Worm (Caenorhabditis elegans) whole organism, L4/young adult: Measurements from ENCODE around the gene acc-3.
A peak's percentile ranks its signal among the peaks of the same experiment; 100 is the strongest.

Experiments
- W03F9.2 ChIP-seq: fragments of 150-350 bp; optimal IDR thresholded peaks from 2 replicates; lab custom pipeline; 2014; ENCODE audit warnings: missing biosample characterization, missing genetic modification characterization
- dao-5 ChIP-seq: sonication (generic microtip); optimal IDR thresholded peaks from 2 replicates; lab custom pipeline; 2016; ENCODE audit warnings: missing genotype, missing genetic modification characterization, moderate library complexity, missing compliant biosample characterization
- him-1 ChIP-seq: sonication (generic microtip); optimal IDR thresholded peaks from 2 replicates; lab custom pipeline; 2016; ENCODE audit warnings: missing genotype, missing genetic modification reagents, missing genetic modification characterization, missing compliant biosample characterization

acc-3 gene

ce11 chrX:4706755-4707226 is 20.5 kb downstream of the acc-3 start, which contains the start of gene dhhc-10:
Gene dhhc-10, plus strand, starts transcription at chrX:4707176.
- TF ChIP-seq W03F9.2 (peak; percentile 11), him-1 (tag; lab: Kevin White, UChicago) (no peak)

DNA sequence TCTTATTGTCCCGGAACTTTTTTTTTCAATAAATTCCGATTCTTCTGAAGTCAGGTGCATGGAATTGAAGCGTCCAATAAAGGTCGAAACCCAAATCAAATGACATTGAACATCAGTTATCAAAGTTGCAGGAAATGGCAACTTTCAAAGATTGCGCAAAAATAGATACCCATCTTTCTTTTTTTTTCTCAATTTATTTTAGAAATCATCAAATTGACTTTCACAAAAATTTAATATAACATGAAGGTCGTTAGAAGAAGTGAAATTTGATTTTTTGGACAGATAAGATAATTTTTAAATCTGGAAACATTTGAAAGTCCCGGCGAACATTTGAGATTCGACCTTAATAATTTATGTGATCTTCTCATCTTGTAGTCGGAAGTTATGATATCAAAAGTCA is 21.6 kb downstream of the acc-3 start:
- TF ChIP-seq W03F9.2 = no peak
- TF ChIP-seq dao-5 = no peak
- TF ChIP-seq him-1 (tag; lab: Kevin White, UChicago) = no peak

DNA sequence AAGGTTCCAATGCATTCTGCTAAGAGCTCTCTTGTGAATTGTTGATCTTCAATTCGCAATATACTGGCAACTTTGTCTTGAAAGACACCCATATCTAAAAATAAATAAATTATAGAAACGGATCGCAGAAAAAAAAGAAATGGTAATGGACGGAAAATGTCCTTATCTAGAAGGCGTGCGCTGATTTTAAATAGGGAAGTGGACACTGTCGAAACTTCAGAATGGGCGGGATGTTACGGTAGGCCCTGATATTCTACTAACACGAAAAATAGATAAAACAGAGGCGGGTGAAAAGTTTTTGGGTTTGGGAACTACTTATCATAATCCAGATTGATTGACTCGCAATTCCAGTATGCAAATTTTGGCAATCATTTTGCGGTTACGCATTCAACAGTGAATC is 22.4 kb downstream of the acc-3 start, which contains the start of gene aqp-8:
TSS of gene aqp-8 (minus strand) at position 101 of the 400 bp plus-strand sequence.
- TF ChIP-seq W03F9.2 = no peak
- TF ChIP-seq dao-5 = no peak
- no peak for TF ChIP-seq him-1 (tag; lab: Kevin White, UChicago)

- TF ChIP-seq dao-5 = no peak
- TF ChIP-seq W03F9.2 = no peak
- no peak for TF ChIP-seq him-1 (tag; lab: Kevin White, UChicago)
These were observed 27.2 kb downstream of the acc-3 start for ce11 chrX:4700083-4700482.

ce11 chrX:4699411-4700050 is 27.8 kb downstream of the acc-3 start, which contains the start of gene hyl-2:
Gene hyl-2, minus strand, starts transcription at chrX:4699461.
- TF ChIP-seq him-1 (tag; lab: Kevin White, UChicago) = no peak
- no peak for TF ChIP-seq W03F9.2
- TF ChIP-seq dao-5 = no peak

ce11 chrX:4698271-4698670 is 29.0 kb downstream of the acc-3 start:
- TF ChIP-seq W03F9.2 (no peak), dao-5 (no peak), him-1 (tag; lab: Kevin White, UChicago) (no peak)

- TF ChIP-seq W03F9.2 (no peak), him-1 (tag; lab: Kevin White, UChicago) (no peak), dao-5 (no peak)
These were observed 32.5 kb downstream of the acc-3 start for ce11 chrX:4694611-4695370.

DNA sequence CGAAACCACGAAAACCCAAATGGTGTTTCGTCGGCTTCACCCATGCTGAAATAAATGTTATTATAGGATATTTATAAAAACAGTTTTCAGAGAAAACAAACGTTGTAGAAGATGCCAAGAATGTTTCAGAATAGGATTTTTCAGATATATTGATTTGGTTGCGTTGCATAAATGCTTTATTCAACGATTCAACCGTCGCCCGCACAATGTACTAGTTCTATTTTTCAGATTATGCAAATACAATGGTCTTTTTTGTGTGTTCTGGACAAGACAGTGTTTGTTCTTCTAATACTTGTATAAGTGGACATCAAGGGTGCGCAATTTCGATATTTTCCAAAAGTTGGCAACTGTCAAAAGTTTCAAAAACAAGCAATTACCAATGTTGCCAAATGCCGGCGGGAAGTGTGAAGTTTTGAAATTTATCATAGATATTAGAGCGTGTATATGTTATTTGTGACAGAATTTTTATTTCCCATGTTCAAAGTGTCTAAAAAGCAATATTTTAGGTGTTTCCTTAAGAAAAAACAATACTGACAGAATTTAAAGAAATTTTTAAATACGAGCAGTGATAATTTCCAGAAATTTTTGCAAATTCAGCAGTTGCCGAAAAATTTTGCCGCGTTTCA is 36.0 kb downstream of the acc-3 start, which contains the start of gene K02G10.5:
TSS of gene K02G10.5 (minus strand) at position 51 of the 626 bp plus-strand sequence.
- TF ChIP-seq dao-5 (no peak), W03F9.2 (no peak), him-1 (tag; lab: Kevin White, UChicago) (no peak)

DNA sequence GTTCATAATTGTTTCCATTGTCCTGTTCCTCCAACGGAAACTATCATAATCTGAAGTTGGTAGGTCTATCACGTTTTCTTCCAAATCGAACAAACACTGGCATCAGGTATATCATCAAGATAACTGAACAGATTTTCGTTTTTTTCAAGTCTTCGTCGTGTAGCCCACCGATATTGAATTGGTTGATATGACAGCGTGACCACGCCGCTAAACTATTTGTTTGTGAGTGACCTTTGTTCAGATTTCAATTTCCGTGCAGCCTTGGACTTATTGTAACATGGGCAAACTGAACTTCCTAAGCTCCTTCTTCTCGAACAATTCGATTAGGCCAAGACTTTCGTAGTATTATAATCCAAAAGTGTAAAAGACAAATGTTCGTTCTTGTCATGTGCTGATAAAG is 41.7 kb downstream of the acc-3 start:
- TF ChIP-seq dao-5 = no peak

- TF ChIP-seq W03F9.2 (no peak), dao-5 (no peak), him-1 (tag; lab: Kevin White, UChicago) (no peak)
These were observed 44.7 kb downstream of the acc-3 start, which contains the start of gene K02G10.15 for ce11 chrX:4682616-4683015. Gene K02G10.15, minus strand, starts transcription at chrX:4682716.

- TF ChIP-seq dao-5 (no peak), W03F9.2 (no peak), him-1 (tag; lab: Kevin White, UChicago) (no peak)
These were observed 49.3 kb downstream of the acc-3 start, which contains the start of gene flp-11 for ce11 chrX:4678029-4678428. Gene flp-11, minus strand, starts transcription at chrX:4678129.

DNA sequence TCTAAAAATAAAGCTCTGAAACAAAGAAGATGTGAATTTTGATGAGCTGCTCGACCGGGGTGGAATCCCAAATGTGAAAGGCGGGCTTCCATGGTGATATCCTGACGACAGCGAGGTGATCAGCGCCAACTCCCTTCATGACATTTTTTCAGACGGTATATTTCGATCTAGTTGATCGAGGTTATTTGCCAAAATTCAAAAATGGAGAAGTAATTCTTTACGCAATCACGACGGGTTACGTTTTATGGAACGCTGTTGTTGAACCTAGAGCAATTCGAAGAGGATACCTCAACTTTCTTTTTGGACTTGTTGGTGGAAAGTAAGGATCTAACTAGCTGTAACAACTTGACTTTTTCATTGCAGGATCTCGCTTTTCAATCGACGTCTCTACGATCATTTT is 50.6 kb downstream of the acc-3 start:
- no peak for TF ChIP-seq him-1 (tag; lab: Kevin White, UChicago)
- TF ChIP-seq dao-5 = no peak
- no peak for TF ChIP-seq W03F9.2

ce11 chrX:4673165-4673756 is 54.0 kb downstream of the acc-3 start, which contains the start of gene tmem-135:
Gene tmem-135, plus strand, starts transcription at chrX:4673706.
- TF ChIP-seq W03F9.2 (no peak), him-1 (tag; lab: Kevin White, UChicago) (no peak), dao-5 (no peak)
